Fruit fly (Drosophila melanogaster) whole organism: ENCODE measurements around the gene Mrgn1.

ENCODE experiments used
- Dll ChIP-seq: fragments of >200 bp; optimal IDR thresholded peaks from 2 replicates; lab custom pipeline; 2017
- psq ChIP-seq: fragments of >200 bp; optimal IDR thresholded peaks from 2 replicates; lab custom pipeline; 2017
- usp ChIP-seq: fragments of >200 bp; optimal IDR thresholded peaks from 2 replicates; lab custom pipeline; 2017; ENCODE audit warnings: missing biosample characterization, missing genetic modification characterization, mixed read lengths

dm6 chrX:13753775-13754174, 32.0 kb upstream of the Mrgn1 start:
- TF ChIP-seq psq (lab: Kevin White, UChicago): no peak
- no peak for TF ChIP-seq usp (GFP tag; lab: Kevin White, UChicago)
- no peak for TF ChIP-seq Dll (lab: Kevin White, UChicago)
